Fruit fly (Drosophila melanogaster) whole organism, adult: ENCODE data around the gene CG13003.

ENCODE experiments used
- CG11617 ChIP-seq: fragments of 200-800 bp; sonication (Bioruptor generic); optimal IDR thresholded peaks from 2 replicates; lab custom pipeline; 2017; ENCODE audit warnings: mild to moderate bottlenecking, missing biosample characterization, missing genetic modification reagents, missing genetic modification characterization
- CG12768 ChIP-seq: fragments of 200-800 bp; sonication (Bioruptor generic); optimal IDR thresholded peaks from 2 replicates; lab custom pipeline; 2017; ENCODE audit warnings: missing biosample characterization, missing genetic modification characterization, mild to moderate bottlenecking, moderate library complexity, missing genetic modification reagents
- CG14711 ChIP-seq: fragments of 200-800 bp; sonication (Bioruptor generic); optimal IDR thresholded peaks from 2 replicates; lab custom pipeline; 2018; ENCODE audit warnings: missing biosample characterization, mild to moderate bottlenecking, missing genetic modification characterization, moderate library complexity
- CG1620 ChIP-seq: fragments of 200-800 bp; sonication (Bioruptor generic); optimal IDR thresholded peaks from 2 replicates; lab custom pipeline; 2016; ENCODE audit warnings: missing biosample characterization, missing genetic modification characterization
- CG33017 ChIP-seq: fragments of 200-800 bp; sonication (Bioruptor generic); optimal IDR thresholded peaks from 2 replicates; lab custom pipeline; 2018; ENCODE audit warnings: missing biosample characterization, mild to moderate bottlenecking, missing genetic modification characterization, moderate library complexity
- CG5204 ChIP-seq: fragments of 200-800 bp; sonication (Bioruptor generic); optimal IDR thresholded peaks from 2 replicates; lab custom pipeline; 2016; ENCODE audit warnings: missing biosample characterization, missing genetic modification characterization
- CG7045 ChIP-seq: fragments of 200-800 bp; sonication (Bioruptor generic); optimal IDR thresholded peaks from 2 replicates; lab custom pipeline; 2017; ENCODE audit warnings: missing biosample characterization, mild to moderate bottlenecking, missing genetic modification characterization
- CG7101 ChIP-seq: fragments of 200-800 bp; sonication (Bioruptor generic); optimal IDR thresholded peaks from 2 replicates; lab custom pipeline; 2018; ENCODE audit warnings: missing biosample characterization, mild to moderate bottlenecking, missing genetic modification characterization, moderate library complexity
- Clk ChIP-seq: fragments of 200-800 bp; sonication (Bioruptor generic); optimal IDR thresholded peaks from 2 replicates; lab custom pipeline; 2017; ENCODE audit warnings: missing biosample characterization, missing genetic modification characterization
- Crg-1 ChIP-seq: fragments of 200-800 bp; sonication (Bioruptor generic); optimal IDR thresholded peaks from 2 replicates; lab custom pipeline; 2016; ENCODE audit warnings: missing biosample characterization, missing genetic modification characterization
- Hr96 ChIP-seq: fragments of 200-800 bp; sonication (Bioruptor generic); optimal IDR thresholded peaks from 2 replicates; lab custom pipeline; 2016; ENCODE audit warnings: missing biosample characterization, missing genetic modification characterization
- Mnt ChIP-seq: fragments of 200-800 bp; sonication (Bioruptor generic); optimal IDR thresholded peaks from 2 replicates; lab custom pipeline; 2016; ENCODE audit warnings: missing biosample characterization, mild to moderate bottlenecking, missing genetic modification characterization
- bab1 ChIP-seq: fragments of 200-800 bp; sonication (Bioruptor generic); optimal IDR thresholded peaks from 3 replicates; lab custom pipeline; 2019; ENCODE audit warnings: missing biosample characterization, mild to moderate bottlenecking, missing genetic modification characterization, moderate library complexity
- cic ChIP-seq: fragments of 200-800 bp; sonication (Bioruptor generic); optimal IDR thresholded peaks from 2 replicates; lab custom pipeline; 2017; ENCODE audit warnings: missing biosample characterization, mild to moderate bottlenecking, missing genetic modification characterization, moderate library complexity
- cnc ChIP-seq, 2 experiments: fragments of >200 bp; optimal IDR thresholded peaks; 2 replicates each; lab custom pipeline; 2017
- kay ChIP-seq: fragments of 200-800 bp; sonication (Bioruptor generic); peaks from one replicate; lab custom pipeline; 2016; ENCODE audit warnings: missing biosample characterization, missing genetic modification characterization, borderline replicate concordance
- ovo ChIP-seq: fragments of 200-800 bp; sonication (Bioruptor generic); optimal IDR thresholded peaks from 2 replicates; lab custom pipeline; 2016; ENCODE audit warnings: missing biosample characterization, missing genetic modification characterization
- pad ChIP-seq: fragments of 200-800 bp; sonication (Bioruptor generic); optimal IDR thresholded peaks from 3 replicates; lab custom pipeline; 2017; ENCODE audit warnings: missing biosample characterization, missing genetic modification characterization, mild to moderate bottlenecking, moderate library complexity, missing genetic modification reagents
- tj ChIP-seq: fragments of 200-800 bp; sonication (Bioruptor generic); optimal IDR thresholded peaks from 3 replicates; lab custom pipeline; 2017; ENCODE audit warnings: missing biosample characterization, mild to moderate bottlenecking, missing genetic modification characterization, moderate library complexity
- toe ChIP-seq: fragments of 200-800 bp; sonication (Bioruptor generic); optimal IDR thresholded peaks from 2 replicates; lab custom pipeline; 2016; ENCODE audit warnings: missing biosample characterization, missing genetic modification characterization

Gene CG13003

dm6 chrX:16876425-16876824 lies at the start of gene CG13003:
Gene CG13003, minus strand, starts transcription at chrX:16876544.
- TF ChIP-seq CG1620 (GFP tag; lab: Kevin White, UChicago) = no peak
- TF ChIP-seq CG7045 (GFP tag; lab: Kevin White, UChicago) = no peak
- no peak for TF ChIP-seq CG33017 (tag; lab: Kevin White, UChicago)
- no peak for TF ChIP-seq CG11617
- no peak for TF ChIP-seq bab1 (GFP tag; lab: Kevin White, UChicago)
- no peak for TF ChIP-seq ovo (GFP tag; lab: Kevin White, UChicago)
- no peak for TF ChIP-seq CG14711
- TF ChIP-seq cnc (optimal IDR thresholded peaks at IDR 0.05; lab: Kevin White, UChicago) = no peak
- TF ChIP-seq cic (GFP tag; lab: Kevin White, UChicago) = no peak
- no peak for TF ChIP-seq kay (GFP tag; lab: Kevin White, UChicago)
- TF ChIP-seq tj (GFP tag; lab: Kevin White, UChicago) = no peak
- no peak for TF ChIP-seq CG5204 (GFP tag; lab: Kevin White, UChicago)
- no peak for TF ChIP-seq CG7101 (tag; lab: Kevin White, UChicago)
- TF ChIP-seq pad = no peak
- no peak for TF ChIP-seq Crg-1 (GFP tag; lab: Kevin White, UChicago)
- no peak for TF ChIP-seq Clk (GFP tag; lab: Kevin White, UChicago)
- no peak for TF ChIP-seq Mnt (GFP tag; lab: Kevin White, UChicago)
- no peak for TF ChIP-seq CG12768

DNA sequence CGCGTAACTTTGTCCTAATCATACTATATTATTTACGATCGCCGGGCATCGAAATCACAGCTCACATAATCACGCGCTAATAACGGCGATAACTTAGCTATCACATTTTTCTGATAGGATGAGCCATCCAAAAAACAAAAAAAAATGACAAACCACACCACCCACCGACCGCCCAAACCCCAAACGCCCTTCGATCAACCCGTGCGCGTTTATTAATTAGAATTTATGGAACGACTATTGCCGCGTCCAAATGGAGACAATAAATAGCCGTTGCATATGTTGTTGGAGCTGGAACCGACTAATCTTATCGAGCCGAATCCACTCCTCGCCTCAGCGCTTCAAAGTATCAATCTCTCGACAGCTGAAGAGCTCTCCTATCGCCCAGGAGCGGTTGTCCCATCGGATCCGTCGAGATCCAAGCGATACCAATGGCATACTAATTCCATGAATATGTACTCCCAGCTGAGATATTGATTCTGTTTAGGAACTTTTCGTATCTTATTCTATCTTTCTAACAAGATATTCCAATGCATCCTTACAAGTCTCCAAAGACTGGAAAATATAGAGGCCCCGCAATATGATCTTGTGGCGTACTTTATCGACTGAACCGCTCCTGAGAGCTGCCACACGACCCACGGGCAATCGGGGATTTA lies 47.9 kb upstream of the CG13003 start:
- TF ChIP-seq kay (GFP tag; lab: Kevin White, UChicago) = no peak
- peak; percentile 15 for TF ChIP-seq Hr96 (GFP tag; lab: Kevin White, UChicago)
- TF ChIP-seq CG1620 (GFP tag; lab: Kevin White, UChicago) = no peak
- peak; percentile 7 for TF ChIP-seq CG7101 (tag; lab: Kevin White, UChicago)
- TF ChIP-seq CG5204 (GFP tag; lab: Kevin White, UChicago) = no peak
- TF ChIP-seq cic (GFP tag; lab: Kevin White, UChicago) = no peak
- no peak for TF ChIP-seq tj (GFP tag; lab: Kevin White, UChicago)

DNA sequence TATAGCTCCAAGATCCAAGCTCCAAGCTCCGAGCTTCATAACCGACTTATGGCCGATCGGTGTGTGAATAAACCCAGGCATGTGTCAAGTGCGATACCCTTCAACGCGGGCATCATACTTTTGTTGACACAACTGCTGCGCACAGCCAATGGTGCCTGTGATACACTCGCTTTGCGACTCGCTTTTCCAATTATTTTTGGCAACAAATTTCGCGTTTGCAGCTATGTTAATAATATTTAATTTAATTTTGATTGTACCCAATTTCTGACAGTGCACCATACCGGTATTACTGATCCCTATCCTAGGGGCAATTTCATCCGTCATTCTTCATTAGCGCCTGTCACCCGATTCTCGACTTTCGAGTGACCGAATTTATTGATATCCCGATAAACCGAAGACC lies 47.2 kb upstream of the CG13003 start:
- TF ChIP-seq cnc (optimal IDR thresholded peaks at IDR 0.05; lab: Kevin White, UChicago) (no peak), tj (GFP tag; lab: Kevin White, UChicago) (no peak), toe (GFP tag; lab: Kevin White, UChicago) (no peak), bab1 (GFP tag; lab: Kevin White, UChicago) (no peak), CG1620 (GFP tag; lab: Kevin White, UChicago) (no peak), CG33017 (tag; lab: Kevin White, UChicago) (no peak), kay (GFP tag; lab: Kevin White, UChicago) (no peak), pad (no peak), CG12768 (no peak), Mnt (GFP tag; lab: Kevin White, UChicago) (no peak)

dm6 chrX:16922626-16923025 lies 46.3 kb upstream of the CG13003 start:
- TF ChIP-seq toe (GFP tag; lab: Kevin White, UChicago) = no peak
- no peak for TF ChIP-seq bab1 (GFP tag; lab: Kevin White, UChicago)
- no peak for TF ChIP-seq Hr96 (GFP tag; lab: Kevin White, UChicago)
- no peak for TF ChIP-seq tj (GFP tag; lab: Kevin White, UChicago)
- no peak for TF ChIP-seq CG11617

- TF ChIP-seq CG7101 (tag; lab: Kevin White, UChicago) = peak; percentile 55
- no peak for TF ChIP-seq CG7045 (GFP tag; lab: Kevin White, UChicago)
- no peak for TF ChIP-seq kay (GFP tag; lab: Kevin White, UChicago)
- peak; percentile 5 for TF ChIP-seq cic (GFP tag; lab: Kevin White, UChicago)
- no peak for TF ChIP-seq CG5204 (GFP tag; lab: Kevin White, UChicago)
These were observed 44.4 kb upstream of the CG13003 start for dm6 chrX:16920682-16921286.

dm6 chrX:16918767-16919336 lies 42.5 kb upstream of the CG13003 start:
- TF ChIP-seq CG7101 (tag; lab: Kevin White, UChicago) (peak; percentile 7), CG11617 (no peak)

dm6 chrX:16917462-16917861 lies 41.1 kb upstream of the CG13003 start:
- TF ChIP-seq CG11617 (no peak), Mnt (GFP tag; lab: Kevin White, UChicago) (no peak), CG1620 (GFP tag; lab: Kevin White, UChicago) (no peak), Crg-1 (GFP tag; lab: Kevin White, UChicago) (no peak), bab1 (GFP tag; lab: Kevin White, UChicago) (no peak), cic (GFP tag; lab: Kevin White, UChicago) (no peak), tj (GFP tag; lab: Kevin White, UChicago) (no peak), CG7045 (GFP tag; lab: Kevin White, UChicago) (no peak), CG7101 (tag; lab: Kevin White, UChicago) (no peak), Hr96 (GFP tag; lab: Kevin White, UChicago) (no peak), cnc (optimal IDR thresholded peaks at IDR 0.05; lab: Kevin White, UChicago) (no peak), toe (GFP tag; lab: Kevin White, UChicago) (no peak)
